Worm (Caenorhabditis elegans): ENCODE results near the gene Y41D4B.11.

DNA sequence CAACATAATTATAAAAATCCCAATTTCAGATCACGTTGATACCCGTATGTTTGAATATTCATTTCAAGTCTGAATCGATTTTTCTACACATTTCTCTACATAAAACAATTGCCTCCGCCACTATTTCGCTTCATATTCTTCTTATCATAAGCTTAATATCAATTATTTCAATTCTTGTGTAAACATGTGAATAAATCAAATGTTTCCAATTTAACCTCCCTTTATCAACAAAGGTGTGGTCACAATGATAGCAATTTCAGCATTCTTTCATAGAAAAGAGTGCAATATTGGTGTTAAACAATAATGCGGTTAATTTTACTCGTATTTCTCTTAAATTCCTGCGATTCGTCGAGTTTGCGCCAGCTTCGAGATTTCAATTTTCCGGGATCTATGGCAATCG lies 45.6 kb upstream of the Y41D4B.11 start, which contains the start of gene Y41D4B.17:
- TF ChIP-seq unc-62 (GFP tag; optimal IDR thresholded peaks at IDR 0.05 in 1 of 2) (no peak), unc-62 (tag; optimal IDR thresholded peaks at IDR 0.05) (no peak), ZK546.5 (tag; optimal IDR thresholded peaks at IDR 0.05) (no peak)

All from whole organism, L4 larva.